Worm (Caenorhabditis elegans): Measurements from ENCODE around the gene F21C10.4.

F21C10.4 gene

DNA sequence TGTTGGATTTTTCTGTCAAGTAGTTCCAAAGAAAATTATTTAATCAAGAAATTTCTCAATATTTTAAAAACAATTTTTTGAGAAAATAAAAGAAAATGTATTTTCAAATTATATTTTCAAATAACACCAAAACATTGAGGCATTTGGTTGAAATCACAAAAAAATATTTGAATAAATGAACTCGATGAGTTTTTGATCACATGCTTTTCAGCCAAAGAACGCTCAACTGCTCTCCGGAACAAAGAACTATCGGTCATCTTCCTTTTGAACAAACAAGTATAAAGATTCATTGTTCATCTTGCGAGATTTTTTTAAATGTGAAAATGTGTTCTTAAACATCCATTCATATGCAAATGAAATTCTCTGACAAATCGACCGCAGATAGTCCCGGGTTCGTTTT, 31.4 kb upstream of the F21C10.4 start (continued):
- TF ChIP-seq rbr-2 (tag; optimal IDR thresholded peaks at IDR 0.05), result no peak
- TF ChIP-seq ztf-7 (tag; optimal IDR thresholded peaks at IDR 0.05), result no peak
- no peak for TF ChIP-seq daf-12 (tag; optimal IDR thresholded peaks at IDR 0.05)

DNA sequence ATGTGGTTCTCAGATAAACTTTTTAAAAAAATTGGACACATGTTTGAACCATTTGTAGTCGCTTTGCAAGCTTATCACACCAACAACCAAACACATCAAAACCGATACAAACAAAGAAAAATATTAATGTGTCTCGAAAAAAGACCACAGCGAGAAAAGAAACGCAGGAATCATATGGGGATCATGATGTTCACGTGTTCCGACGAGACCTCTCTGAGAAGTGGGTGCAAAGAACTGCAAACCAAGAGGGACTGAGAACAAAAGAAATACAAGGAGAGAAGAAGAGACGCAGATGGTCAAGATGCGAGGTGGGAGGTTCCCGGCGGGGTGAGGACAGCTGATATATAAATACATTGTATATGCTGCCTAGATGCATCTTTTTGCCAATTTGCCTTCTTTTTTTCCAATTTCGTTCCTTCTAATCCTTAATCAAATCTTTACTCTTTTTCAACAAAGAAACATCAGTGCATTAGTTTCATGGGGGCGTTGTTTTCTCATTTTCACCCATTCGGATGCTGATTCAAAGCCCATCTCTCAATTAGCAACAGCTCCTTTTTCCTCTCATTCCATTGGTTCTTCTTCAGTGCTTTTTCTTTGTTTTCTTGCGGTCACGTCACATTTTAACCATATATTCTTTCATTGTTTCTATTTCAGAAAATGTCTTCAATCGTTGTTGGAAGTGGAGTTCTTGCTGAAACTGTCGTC, 30.7 kb upstream of the F21C10.4 start, which contains the start of gene F21C10.10:
Gene F21C10.10 (plus strand): TSS at position 655 of the 705 bp plus-strand sequence.
- TF ChIP-seq aha-1 (tag), result peak; percentile 99
- TF ChIP-seq ZK546.5 (tag; optimal IDR thresholded peaks at IDR 0.05), result no peak
- no peak for TF ChIP-seq R02D3.7 (tag; optimal IDR thresholded peaks at IDR 0.05)
- no peak for TF ChIP-seq snpc-1.2 (GFP tag; IDR thresholded peaks at IDR 0.05)
- no peak for TF ChIP-seq Y48G9A.11 (GFP tag; IDR thresholded peaks at IDR 0.05)
- TF ChIP-seq ceh-32 (tag; optimal IDR thresholded peaks at IDR 0.05; ENCODE audit: poor library complexity), result no peak
- TF ChIP-seq attf-4 (tag; optimal IDR thresholded peaks at IDR 0.05), result no peak
- no peak for TF ChIP-seq lim-7 (GFP tag; IDR thresholded peaks at IDR 0.05)
- peak; percentile 41 to 73 for TF ChIP-seq hif-1 (tag; optimal IDR thresholded peaks at IDR 0.05)
- TF ChIP-seq nhr-111 (GFP tag; optimal IDR thresholded peaks at IDR 0.05), result no peak
- peak; percentile 61 to 92 for TF ChIP-seq daf-16 (GFP tag; optimal IDR thresholded peaks at IDR 0.05)
- TF ChIP-seq daf-16 (tag; optimal IDR thresholded peaks at IDR 0.05), result peak; percentile 91
- TF ChIP-seq duxl-1 (tag; optimal IDR thresholded peaks at IDR 0.05; ENCODE audit: poor library complexity), result no peak
- no peak for TF ChIP-seq lin-15B (tag; optimal IDR thresholded peaks at IDR 0.05)
- TF ChIP-seq ceh-20 (GFP tag; IDR thresholded peaks at IDR 0.05), result peak; percentile 92
- TF ChIP-seq ceh-44 (GFP tag; IDR thresholded peaks at IDR 0.05), result no peak
- TF ChIP-seq pqm-1 (tag; optimal IDR thresholded peaks at IDR 0.05), result peak; percentile 14
- no peak for TF ChIP-seq ceh-28 (tag; optimal IDR thresholded peaks at IDR 0.05)
- peak; percentile 49 for TF ChIP-seq spr-3 (GFP tag; optimal IDR thresholded peaks at IDR 0.05)
- no peak for TF ChIP-seq Y75B8A.6 (GFP tag; IDR thresholded peaks at IDR 0.05)
- no peak for TF ChIP-seq tag-97 (GFP tag; IDR thresholded peaks at IDR 0.05)
- TF ChIP-seq egl-43 (GFP tag; IDR thresholded peaks at IDR 0.05), result no peak
- TF ChIP-seq unc-130 (GFP tag; optimal IDR thresholded peaks at IDR 0.05), result no peak
- peak; percentile 66 for TF ChIP-seq rbr-2 (tag; optimal IDR thresholded peaks at IDR 0.05)
- no peak for TF ChIP-seq mes-2 (tag; optimal IDR thresholded peaks at IDR 0.05; ENCODE audit: poor library complexity, severe bottlenecking)
- TF ChIP-seq daf-19 (GFP tag; conservative IDR thresholded peaks at IDR 0.05), result no peak
- no peak for TF ChIP-seq Y105C5A.15 (GFP tag; IDR thresholded peaks at IDR 0.05)
- TF ChIP-seq T20F7.1 (GFP tag; optimal IDR thresholded peaks at IDR 0.05), result peak; percentile 68
- peak; percentile 59; the same call in 1 of the 2 replicates for TF ChIP-seq ctbp-1 (GFP tag; IDR thresholded peaks at IDR 0.05)
- TF ChIP-seq arid-1 (GFP tag; conservative IDR thresholded peaks at IDR 0.05), result 0 out of 2 replicates have a peak, but pooled peaks have one; percentile 8
- no peak for TF ChIP-seq D1046.2 (GFP tag; IDR thresholded peaks at IDR 0.05)
- TF ChIP-seq nhr-77 (tag; optimal IDR thresholded peaks at IDR 0.05), result peak; percentile 87
- TF ChIP-seq lin-13 (GFP tag; optimal IDR thresholded peaks at IDR 0.05), result peak; percentile 50
- peak; percentile 59 for TF ChIP-seq nhr-25 (tag; optimal IDR thresholded peaks at IDR 0.05; ENCODE audit: borderline replicate concordance, insufficient read depth)
- no peak for TF ChIP-seq snpc-4 (tag; optimal IDR thresholded peaks at IDR 0.05)
- TF ChIP-seq lin-39 (tag; optimal IDR thresholded peaks at IDR 0.05), result no peak
- no peak; the same call in 1 of the 2 replicates for TF ChIP-seq nhr-42 (GFP tag; IDR thresholded peaks at IDR 0.05)
- TF ChIP-seq php-3 (GFP tag; IDR thresholded peaks at IDR 0.05), result peak; percentile 86
- no peak for TF ChIP-seq fkh-10 (GFP tag; optimal IDR thresholded peaks at IDR 0.05)
- TF ChIP-seq ceh-82 (tag; optimal IDR thresholded peaks at IDR 0.05), result no peak
- TF ChIP-seq lin-29 (GFP tag; IDR thresholded peaks at IDR 0.05), result 0 out of 2 replicates have a peak, but pooled peaks have one; percentile 55
- TF ChIP-seq zfp-3 (GFP tag; conservative IDR thresholded peaks at IDR 0.05), result peak; percentile 40; the same call in 1 of the 2 replicates
- no peak for TF ChIP-seq F37D6.2 (tag; optimal IDR thresholded peaks at IDR 0.05)
- TF ChIP-seq nhr-237 (tag; optimal IDR thresholded peaks at IDR 0.05), result no peak
- peak; percentile 62; the same call in 1 of the 2 replicates for TF ChIP-seq lin-1 (GFP tag; IDR thresholded peaks at IDR 0.05)
- TF ChIP-seq F10B5.3 (tag; optimal IDR thresholded peaks at IDR 0.05), result no peak
